Fruit fly (Drosophila melanogaster) Kc167 (cell line): ENCODE data around the gene vri.

Experiments used
- Myc ChIP-seq: fragments of >200 bp; optimal IDR thresholded peaks from 2 replicates; lab custom pipeline; 2017; ENCODE audit warnings: missing external identifiers
- Sin3A ChIP-seq: fragments of >200 bp; optimal IDR thresholded peaks from 2 replicates; lab custom pipeline; 2018; ENCODE audit warnings: missing external identifiers
- h ChIP-seq: fragments of >200 bp; optimal IDR thresholded peaks from 3 replicates; lab custom pipeline; 2018; ENCODE audit warnings: missing external identifiers
- insv ChIP-seq: fragments of >200 bp; optimal IDR thresholded peaks from 3 replicates; lab custom pipeline; 2018; ENCODE audit warnings: missing external identifiers
- psq ChIP-seq: fragments of >200 bp; optimal IDR thresholded peaks from 2 replicates; lab custom pipeline; 2017; ENCODE audit warnings: missing external identifiers
- ttk ChIP-seq: sonication (Bioruptor generic); optimal IDR thresholded peaks from 2 replicates; lab custom pipeline; 2017; ENCODE audit warnings: missing external identifiers

vri gene

dm6 chr2L:5254105-5254711 lies 34.5 kb upstream of the vri start:
- TF ChIP-seq Myc (lab: Kevin White, UChicago) (no peak), ttk (lab: Kevin White, UChicago) (no peak)

- TF ChIP-seq ttk (lab: Kevin White, UChicago), result no peak
- TF ChIP-seq Sin3A (lab: Kevin White, UChicago), result no peak
- no peak for TF ChIP-seq Myc (lab: Kevin White, UChicago)
- no peak for TF ChIP-seq insv (lab: Kevin White, UChicago)
- no peak for TF ChIP-seq psq (lab: Kevin White, UChicago)
- no peak for TF ChIP-seq h
Observed at dm6 chr2L:5256036-5256846, 32.5 kb upstream of the vri start.

- no peak for TF ChIP-seq Myc (lab: Kevin White, UChicago)
- TF ChIP-seq psq (lab: Kevin White, UChicago), result no peak
- TF ChIP-seq ttk (lab: Kevin White, UChicago), result no peak
- no peak for TF ChIP-seq Sin3A (lab: Kevin White, UChicago)
- TF ChIP-seq insv (lab: Kevin White, UChicago), result no peak
- TF ChIP-seq h, result no peak
Observed at dm6 chr2L:5259076-5259843, 29.5 kb upstream of the vri start.

dm6 chr2L:5260267-5260666 lies 28.5 kb upstream of the vri start:
- TF ChIP-seq Sin3A (lab: Kevin White, UChicago), result no peak
- TF ChIP-seq h, result no peak
- TF ChIP-seq ttk (lab: Kevin White, UChicago), result no peak
- no peak for TF ChIP-seq insv (lab: Kevin White, UChicago)
- TF ChIP-seq Myc (lab: Kevin White, UChicago), result no peak
- no peak for TF ChIP-seq psq (lab: Kevin White, UChicago)

- TF ChIP-seq psq (lab: Kevin White, UChicago) (no peak), Sin3A (lab: Kevin White, UChicago) (no peak), Myc (lab: Kevin White, UChicago) (no peak), ttk (lab: Kevin White, UChicago) (no peak), h (no peak), insv (lab: Kevin White, UChicago) (no peak)
Observed at dm6 chr2L:5261223-5261984, 27.3 kb upstream of the vri start.

DNA sequence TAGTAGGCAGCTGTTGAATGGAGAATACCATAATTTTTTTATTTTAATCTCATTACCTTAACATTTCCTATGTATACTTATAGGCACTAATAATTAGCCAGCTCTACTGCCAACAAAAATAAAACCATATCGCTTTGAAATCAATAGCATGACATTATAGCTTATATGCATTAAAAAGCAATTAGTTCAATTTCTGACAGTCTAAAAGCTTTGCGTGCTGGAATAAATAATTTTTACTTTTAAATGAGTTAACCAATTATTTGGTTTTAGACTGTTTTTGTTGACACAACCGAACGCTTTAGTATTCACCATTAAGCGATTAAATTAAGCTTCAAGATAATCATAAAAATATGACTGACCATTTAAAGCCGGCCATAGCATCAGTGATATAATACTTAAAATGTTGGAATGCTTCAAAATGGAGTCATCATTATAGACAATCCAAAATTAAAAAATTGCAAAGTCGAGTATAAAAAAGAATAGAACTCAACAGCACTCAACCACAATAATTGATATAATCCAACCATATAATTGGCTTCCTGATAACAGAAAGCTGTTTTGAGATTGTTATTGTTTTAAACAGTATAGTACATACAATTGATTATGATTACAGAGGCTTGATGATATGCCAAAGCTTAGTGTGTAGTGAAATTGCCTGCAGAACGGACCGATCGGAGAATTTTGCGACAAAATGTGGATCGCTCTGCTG lies 25.2 kb upstream of the vri start, which contains the start of gene Cyp4ac1:
Gene Cyp4ac1, plus strand, starts transcription at position 659 of the 709 bp plus-strand sequence.
- no peak for TF ChIP-seq Sin3A (lab: Kevin White, UChicago)
- TF ChIP-seq h, result no peak
- TF ChIP-seq psq (lab: Kevin White, UChicago), result no peak
- no peak for TF ChIP-seq Myc (lab: Kevin White, UChicago)
- TF ChIP-seq ttk (lab: Kevin White, UChicago), result no peak
- no peak for TF ChIP-seq insv (lab: Kevin White, UChicago)

DNA sequence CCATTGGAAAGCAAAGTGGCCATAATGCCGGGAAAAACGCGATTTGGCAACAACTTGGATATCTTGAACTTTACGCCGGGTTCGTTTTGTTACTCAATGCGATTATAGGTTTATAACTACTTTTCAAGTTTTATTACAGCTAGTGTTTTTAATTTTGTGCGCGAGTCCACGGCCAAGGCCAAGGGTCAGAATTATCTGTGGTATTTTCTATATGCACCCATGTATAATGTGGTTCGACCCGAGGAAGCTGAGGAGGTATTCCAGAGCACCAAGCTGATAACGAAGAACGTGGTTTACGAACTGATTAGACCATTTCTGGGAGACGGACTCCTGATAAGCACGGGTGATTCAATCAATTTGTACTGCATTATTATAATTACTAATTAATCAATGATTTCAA lies 24.6 kb upstream of the vri start:
- TF ChIP-seq psq (lab: Kevin White, UChicago) (no peak), insv (lab: Kevin White, UChicago) (no peak), Myc (lab: Kevin White, UChicago) (no peak), Sin3A (lab: Kevin White, UChicago) (no peak), h (no peak), ttk (lab: Kevin White, UChicago) (no peak)

dm6 chr2L:5266092-5266491 lies 22.7 kb upstream of the vri start, which contains the start of gene Cyp4ac2:
Gene Cyp4ac2 (plus strand): TSS chr2L:5266392.
- TF ChIP-seq insv (lab: Kevin White, UChicago) (no peak), Myc (lab: Kevin White, UChicago) (no peak), h (no peak), ttk (lab: Kevin White, UChicago) (no peak), psq (lab: Kevin White, UChicago) (no peak), Sin3A (lab: Kevin White, UChicago) (no peak)

DNA sequence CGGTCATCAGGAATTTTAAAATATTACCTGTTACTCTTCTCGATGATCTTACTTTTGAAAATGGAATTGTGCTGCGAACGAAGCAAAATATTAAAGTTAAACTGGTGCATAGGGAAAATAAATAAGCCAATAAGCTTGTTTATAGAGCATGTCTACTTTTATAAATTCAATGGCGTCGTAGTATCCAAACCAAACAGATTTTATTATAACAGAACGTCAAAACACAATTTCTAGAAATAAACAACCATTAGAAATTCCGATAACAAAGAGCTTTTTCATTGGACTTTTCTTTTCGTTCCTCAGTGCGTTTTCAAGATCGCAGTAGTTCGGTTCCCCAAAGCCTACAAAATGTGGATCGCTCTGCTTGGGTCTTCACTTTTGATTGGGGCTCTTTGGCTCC lies 20.5 kb upstream of the vri start, which contains the start of gene Cyp4ac3:
Gene Cyp4ac3, plus strand, starts transcription at position 301 of the 400 bp plus-strand sequence.
- TF ChIP-seq h (no peak), insv (lab: Kevin White, UChicago) (no peak), Sin3A (lab: Kevin White, UChicago) (no peak), ttk (lab: Kevin White, UChicago) (no peak), Myc (lab: Kevin White, UChicago) (no peak), psq (lab: Kevin White, UChicago) (no peak)
